Fruit fly (Drosophila melanogaster): ENCODE data around the gene CG43924.
A peak's percentile ranks its signal among the peaks of the same experiment; 100 is the strongest.

The CG43924 gene

DNA sequence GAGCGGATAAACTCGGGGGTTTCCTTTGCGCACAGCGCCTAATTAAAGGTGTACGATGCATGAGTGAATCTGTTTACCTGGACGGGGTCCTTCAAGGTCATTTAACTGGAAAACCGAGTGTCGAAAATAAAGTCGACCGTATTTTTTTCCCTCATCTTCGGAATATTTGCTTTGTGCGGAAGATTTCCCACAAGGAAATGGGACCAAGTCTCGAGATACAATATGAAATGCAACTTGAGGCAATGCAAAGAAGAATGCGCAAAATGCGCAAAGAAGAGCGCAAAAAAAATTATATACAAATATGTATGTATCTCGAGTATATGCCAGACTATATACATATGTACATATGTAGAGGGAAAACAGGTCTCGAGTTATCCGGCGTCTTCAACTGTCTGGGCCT is 32.1 kb upstream of the CG43924 start (continued):
- TF ChIP-seq CG13624 (GFP tag; optimal IDR thresholded peaks at IDR 0.05) (no peak), crol (GFP tag; IDR thresholded peaks at IDR 0.05) (no peak), CG9797 (GFP tag; optimal IDR thresholded peaks at IDR 0.05) (no peak), sqz (GFP tag; optimal IDR thresholded peaks at IDR 0.05) (no peak), twi (tag; optimal IDR thresholded peaks at IDR 0.05) (peak; percentile 27), CG34422 (GFP tag; IDR thresholded peaks at IDR 0.05) (no peak), CG13424 (tag; optimal IDR thresholded peaks at IDR 0.05) (no peak), CG6791 (GFP tag; IDR thresholded peaks at IDR 0.05; ENCODE audit: partially characterized antibody) (no peak), Awh (GFP tag; IDR thresholded peaks at IDR 0.05) (no peak), disco-r (GFP tag; optimal IDR thresholded peaks at IDR 0.05) (no peak), stwl (tag; optimal IDR thresholded peaks at IDR 0.05) (no peak), Sry-β (GFP tag; optimal IDR thresholded peaks at IDR 0.05) (no peak), ac (GFP tag; optimal IDR thresholded peaks at IDR 0.05) (no peak), zen2 (GFP tag; IDR thresholded peaks at IDR 0.05; ENCODE audit: partially characterized antibody) (no peak), sug (tag; optimal IDR thresholded peaks at IDR 0.05) (no peak), CG13287 (GFP tag; IDR thresholded peaks at IDR 0.05; ENCODE audit: partially characterized antibody) (no peak), unpg (GFP tag; optimal IDR thresholded peaks at IDR 0.05) (no peak), CG14710 (tag; optimal IDR thresholded peaks at IDR 0.05) (no peak)

DNA sequence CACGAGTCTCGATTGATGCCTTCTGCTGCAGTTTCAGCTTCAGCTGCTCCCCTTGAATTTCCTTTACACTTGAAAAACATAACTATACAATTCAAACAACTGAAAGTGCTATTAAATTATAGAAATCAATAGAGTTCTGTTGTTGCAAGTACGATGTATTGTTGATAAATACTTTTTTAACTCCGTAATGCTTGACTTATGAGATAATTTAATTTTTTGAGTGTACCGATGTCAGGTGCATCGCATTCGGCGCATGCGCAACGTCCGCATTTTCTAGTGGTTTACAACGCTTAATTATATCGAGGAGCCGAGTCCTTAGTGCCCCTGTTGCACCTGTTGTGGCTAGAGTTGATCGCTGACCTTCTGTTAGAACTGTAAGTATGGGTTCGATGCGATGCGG is 30.5 kb upstream of the CG43924 start:
- TF ChIP-seq CG10267 (tag; optimal IDR thresholded peaks at IDR 0.05) (peak; percentile 35), ATbp (GFP tag; optimal IDR thresholded peaks at IDR 0.05) (no peak), CG14441 (GFP tag; IDR thresholded peaks at IDR 0.05) (no peak), CG6689 (GFP tag; IDR thresholded peaks at IDR 0.05) (peak; percentile 53), CG8089 (GFP tag; optimal IDR thresholded peaks at IDR 0.05) (no peak), gcm2 (GFP tag; optimal IDR thresholded peaks at IDR 0.05) (no peak), ab (GFP tag; optimal IDR thresholded peaks at IDR 0.05) (no peak), usp (GFP tag; optimal IDR thresholded peaks at IDR 0.05) (no peak), NFAT (GFP tag; IDR thresholded peaks at IDR 0.05) (no peak), CG16815 (GFP tag; optimal IDR thresholded peaks at IDR 0.05) (no peak), CG6654 (GFP tag; optimal IDR thresholded peaks at IDR 0.05) (no peak), CG7357 (GFP tag; IDR thresholded peaks at IDR 0.05) (no peak), sob (GFP tag; IDR thresholded peaks at IDR 0.05) (no peak), CG3281 (GFP tag; optimal IDR thresholded peaks at IDR 0.05) (no peak), CG18476 (GFP tag; optimal IDR thresholded peaks at IDR 0.05) (no peak), lbe (GFP tag; optimal IDR thresholded peaks at IDR 0.05) (no peak), jumu (GFP tag; optimal IDR thresholded peaks at IDR 0.05) (no peak), CG9876 (GFP tag; optimal IDR thresholded peaks at IDR 0.05) (no peak), CG10431 (GFP tag; optimal IDR thresholded peaks at IDR 0.05) (no peak), CG2889 (GFP tag; IDR thresholded peaks at IDR 0.05) (no peak), psq (GFP tag; optimal IDR thresholded peaks at IDR 0.05) (no peak), Xrp1 (GFP tag; IDR thresholded peaks at IDR 0.05) (peak; percentile 64), bcd (GFP tag; optimal IDR thresholded peaks at IDR 0.05) (no peak), tna (GFP tag; IDR thresholded peaks at IDR 0.05; ENCODE audit: partially characterized antibody) (no peak), Neu2 (GFP tag; optimal IDR thresholded peaks at IDR 0.05; ENCODE audit: borderline replicate concordance) (no peak), Dbx (GFP tag; IDR thresholded peaks at IDR 0.05) (no peak), Ets65A (GFP tag) (no peak), CG15479 (GFP tag; optimal IDR thresholded peaks at IDR 0.05) (no peak), CG10959 (GFP tag; IDR thresholded peaks at IDR 0.05) (peak; percentile 48; the same call in 1 of the 2 replicates), CG4404 (GFP tag; IDR thresholded peaks at IDR 0.05) (peak; percentile 75), Hr39 (optimal IDR thresholded peaks at IDR 0.05) (no peak), Mad (GFP tag; optimal IDR thresholded peaks at IDR 0.05) (no peak), aop (GFP tag; IDR thresholded peaks at IDR 0.05) (no peak), CG12155 (GFP tag; optimal IDR thresholded peaks at IDR 0.05) (no peak), CHES-1-like (GFP tag; optimal IDR thresholded peaks at IDR 0.05) (no peak), disco-r (GFP tag; optimal IDR thresholded peaks at IDR 0.05) (no peak)

Measured in whole organism, embryonic.